Worm (Caenorhabditis elegans): ENCODE data around the gene msp-77.

ce11 chrIV:9932055-9932454, 37.6 kb downstream of the msp-77 start, which contains the start of the genes trmt-10A and F25H8.2:
- TF ChIP-seq lin-35 (GFP tag; optimal IDR thresholded peaks at IDR 0.05) (peak; percentile 62 to 79), mep-1 (tag; optimal IDR thresholded peaks at IDR 0.05) (peak; percentile 77), irx-1 (tag; optimal IDR thresholded peaks at IDR 0.05) (no peak), nhr-76 (tag; optimal IDR thresholded peaks at IDR 0.05) (no peak), skn-1 (tag; optimal IDR thresholded peaks at IDR 0.05) (peak; percentile 77), elt-2 (tag; optimal IDR thresholded peaks at IDR 0.05) (no peak), sptf-1 (tag; optimal IDR thresholded peaks at IDR 0.05) (no peak), unc-62 (GFP tag; optimal IDR thresholded peaks at IDR 0.05) (no peak)

Data from whole organism, L1 larva.